Worm (Caenorhabditis elegans) whole organism, mixed stage, embryonic: Measurements from ENCODE around the gene wrm-1.

Source experiments
- M03D4.4 ChIP-seq: sonication (generic microtip); optimal IDR thresholded peaks from 2 replicates; lab custom pipeline; 2017; ENCODE audit warnings: mild to moderate bottlenecking, missing genetic modification characterization, missing compliant biosample characterization
- bed-3 ChIP-seq: fragments of 200-800 bp; sonication (Bioruptor generic); optimal IDR thresholded peaks from 3 replicates; lab custom pipeline; 2018; ENCODE audit warnings: mild to moderate bottlenecking, missing genetic modification characterization, moderate library complexity, missing compliant biosample characterization
- ceh-39 ChIP-seq: fragments of 150-350 bp; optimal IDR thresholded peaks from 2 replicates; lab custom pipeline; 2014; ENCODE audit warnings: missing biosample characterization, missing genetic modification characterization
- ceh-43 ChIP-seq: fragments of 200-800 bp; sonication (Bioruptor generic); optimal IDR thresholded peaks from 2 replicates; lab custom pipeline; 2018; ENCODE audit warnings: mild to moderate bottlenecking, missing genetic modification characterization, moderate library complexity, missing compliant biosample characterization
- ceh-83 ChIP-seq: fragments of 200-800 bp; sonication (Bioruptor generic); optimal IDR thresholded peaks from 2 replicates; lab custom pipeline; 2018; ENCODE audit warnings: mild to moderate bottlenecking, missing genetic modification characterization, missing compliant biosample characterization
- ces-1 ChIP-seq: fragments of 150-350 bp; optimal IDR thresholded peaks from 2 replicates; lab custom pipeline; 2014; ENCODE audit warnings: missing biosample characterization, missing genetic modification reagents, missing genetic modification characterization
- cnd-1 ChIP-seq: fragments of 200-800 bp; sonication (Bioruptor generic); optimal IDR thresholded peaks from 2 replicates; lab custom pipeline; 2018; ENCODE audit warnings: mild to moderate bottlenecking, missing genetic modification characterization, missing compliant biosample characterization
- drap-1 ChIP-seq: fragments of 200-800 bp; sonication (Bioruptor generic); optimal IDR thresholded peaks from 3 replicates; lab custom pipeline; 2018; ENCODE audit warnings: mild to moderate bottlenecking, missing genetic modification characterization, missing compliant biosample characterization
- elt-1 ChIP-seq: sonication (generic microtip); optimal IDR thresholded peaks from 2 replicates; lab custom pipeline; 2017; ENCODE audit warnings: missing genetic modification characterization, mild to moderate bottlenecking, missing compliant biosample characterization, antibody characterized with exemption, moderate library complexity, borderline replicate concordance; ENCODE audit not compliant: insufficient read depth
- flh-1 ChIP-seq: fragments of 200-800 bp; sonication (Bioruptor generic); optimal IDR thresholded peaks from 2 replicates; lab custom pipeline; 2018; ENCODE audit warnings: mild to moderate bottlenecking, missing genetic modification characterization, moderate library complexity, missing compliant biosample characterization
- ham-2 ChIP-seq: fragments of 200-800 bp; sonication (Bioruptor generic); optimal IDR thresholded peaks from 2 replicates; lab custom pipeline; 2018; ENCODE audit warnings: mild to moderate bottlenecking, missing genetic modification characterization, missing compliant biosample characterization
- hlh-1 ChIP-seq: fragments of 150-350 bp; optimal IDR thresholded peaks from 2 replicates; lab custom pipeline; 2014; ENCODE audit warnings: missing biosample characterization, missing genetic modification reagents, missing genetic modification characterization
- lin-13 ChIP-seq: fragments of 150-350 bp; optimal IDR thresholded peaks from 2 replicates; lab custom pipeline; 2014; ENCODE audit warnings: missing biosample characterization, missing genetic modification characterization
- lin-32 ChIP-seq: fragments of 200-800 bp; sonication (Bioruptor generic); optimal IDR thresholded peaks from 2 replicates; lab custom pipeline; 2018; ENCODE audit warnings: mild to moderate bottlenecking, missing genetic modification characterization, missing compliant biosample characterization
- lsy-2 ChIP-seq: fragments of 150-350 bp; optimal IDR thresholded peaks from 2 replicates; lab custom pipeline; 2014; ENCODE audit warnings: missing biosample characterization, missing genetic modification characterization
- mab-5 ChIP-seq: fragments of 150-350 bp; optimal IDR thresholded peaks from 2 replicates; lab custom pipeline; 2014; ENCODE audit warnings: missing biosample characterization, missing genetic modification characterization
- mep-1 ChIP-seq: fragments of 150-350 bp; optimal IDR thresholded peaks from 2 replicates; lab custom pipeline; 2017; ENCODE audit warnings: missing biosample characterization, missing genetic modification reagents, missing genetic modification characterization, inconsistent platforms
- nhr-12 ChIP-seq: fragments of 150-350 bp; optimal IDR thresholded peaks from 2 replicates; lab custom pipeline; 2014; ENCODE audit warnings: missing biosample characterization, missing genetic modification characterization
- nhr-2 ChIP-seq: fragments of 150-350 bp; optimal IDR thresholded peaks from 2 replicates; lab custom pipeline; 2014; ENCODE audit warnings: missing biosample characterization, missing genetic modification characterization
- nhr-28 ChIP-seq: fragments of 150-350 bp; optimal IDR thresholded peaks from 2 replicates; lab custom pipeline; 2014; ENCODE audit warnings: missing biosample characterization, missing genetic modification characterization
- nhr-76 ChIP-seq: sonication (generic microtip); optimal IDR thresholded peaks from 2 replicates; lab custom pipeline; 2017; ENCODE audit warnings: missing biosample characterization, missing genetic modification characterization
- pha-4 ChIP-seq: fragments of 150-350 bp; optimal IDR thresholded peaks from 2 replicates; lab custom pipeline; 2018; ENCODE audit warnings: missing biosample characterization, missing genetic modification reagents, missing genetic modification characterization
- snpc-4 ChIP-seq: fragments of 150-350 bp; optimal IDR thresholded peaks from 2 replicates; lab custom pipeline; 2014; ENCODE audit warnings: missing biosample characterization, missing genetic modification characterization
- sptf-1 ChIP-seq: sonication (generic microtip); optimal IDR thresholded peaks from 2 replicates; lab custom pipeline; 2017; ENCODE audit warnings: mild to moderate bottlenecking, missing genetic modification characterization, moderate library complexity, missing compliant biosample characterization
- tbx-8 ChIP-seq: fragments of 200-800 bp; sonication (Bioruptor generic); optimal IDR thresholded peaks from 2 replicates; lab custom pipeline; 2018; ENCODE audit warnings: mild to moderate bottlenecking, missing genetic modification characterization, moderate library complexity, missing compliant biosample characterization
- unc-120 ChIP-seq: sonication (generic microtip); optimal IDR thresholded peaks from 2 replicates; lab custom pipeline; 2017; ENCODE audit warnings: missing genetic modification characterization, missing compliant biosample characterization; ENCODE audit not compliant: poor library complexity, severe bottlenecking
- unc-39 ChIP-seq: fragments of 150-350 bp; optimal IDR thresholded peaks from 2 replicates; lab custom pipeline; 2014; ENCODE audit warnings: missing biosample characterization, missing genetic modification characterization
- unc-62 ChIP-seq: fragments of 150-350 bp; optimal IDR thresholded peaks from 2 replicates; lab custom pipeline; 2014; ENCODE audit warnings: missing biosample characterization, missing genetic modification reagents, missing genetic modification characterization
- zip-8 ChIP-seq: fragments of 150-350 bp; optimal IDR thresholded peaks from 2 replicates; lab custom pipeline; 2014; ENCODE audit warnings: missing biosample characterization, missing genetic modification characterization
- ztf-11 ChIP-seq: fragments of 150-350 bp; optimal IDR thresholded peaks from 2 replicates; lab custom pipeline; 2014; ENCODE audit warnings: missing biosample characterization, missing genetic modification characterization

wrm-1 gene

ce11 chrIII:5719105-5719831 lies 3.4 kb upstream of the wrm-1 start:
- TF ChIP-seq drap-1 (GFP tag; lab: Kevin White, UChicago) (no peak), nhr-2 (tag; lab: Kevin White, UChicago) (peak; percentile 54), zip-8 (tag; lab: Kevin White, UChicago) (peak; percentile 90), sptf-1 (tag; lab: Kevin White, UChicago) (no peak), cnd-1 (tag; lab: Kevin White, UChicago) (peak; percentile 3), lin-32 (GFP tag; lab: Kevin White, UChicago) (peak; percentile 3), unc-120 (tag; lab: Kevin White, UChicago) (no peak), ces-1 (peak; percentile 42)

ce11 chrIII:5719832-5720194 lies 2.8 kb upstream of the wrm-1 start:
- TF ChIP-seq unc-39 (no peak), cnd-1 (tag; lab: Kevin White, UChicago) (no peak), snpc-4 (tag; lab: Kevin White, UChicago) (no peak), ces-1 (no peak), pha-4 (tag; lab: Kevin White, UChicago) (no peak), elt-1 (tag; lab: Kevin White, UChicago) (no peak), ceh-43 (GFP tag; lab: Kevin White, UChicago) (no peak), tbx-8 (no peak), lsy-2 (tag; lab: Kevin White, UChicago) (no peak), mep-1 (tag; lab: Kevin White, UChicago) (no peak), lin-13 (tag; lab: Kevin White, UChicago) (no peak), nhr-12 (no peak), mab-5 (tag; lab: Kevin White, UChicago) (no peak), M03D4.4 (no peak), nhr-2 (tag; lab: Kevin White, UChicago) (no peak), drap-1 (GFP tag; lab: Kevin White, UChicago) (no peak), flh-1 (no peak), ham-2 (no peak)

- TF ChIP-seq lin-13 (tag; lab: Kevin White, UChicago) (no peak), bed-3 (no peak), M03D4.4 (peak; percentile 15), nhr-28 (tag; lab: Kevin White, UChicago) (no peak), ceh-43 (GFP tag; lab: Kevin White, UChicago) (no peak), snpc-4 (tag; lab: Kevin White, UChicago) (no peak), tbx-8 (no peak), zip-8 (tag; lab: Kevin White, UChicago) (peak; percentile 41), hlh-1 (tag; lab: Kevin White, UChicago) (peak; percentile 15), ces-1 (peak; percentile 99), ceh-39 (no peak), lin-32 (GFP tag; lab: Kevin White, UChicago) (peak; percentile 73), unc-120 (tag; lab: Kevin White, UChicago) (no peak), ztf-11 (tag; lab: Kevin White, UChicago) (peak; percentile 0), nhr-2 (tag; lab: Kevin White, UChicago) (peak; percentile 59), nhr-76 (tag; lab: Kevin White, UChicago) (no peak), pha-4 (tag; lab: Kevin White, UChicago) (no peak), cnd-1 (tag; lab: Kevin White, UChicago) (peak; percentile 37)
Observed at ce11 chrIII:5720266-5721019, 2.2 kb upstream of the wrm-1 start.

- TF ChIP-seq ces-1 (peak; percentile 45), unc-62 (peak; percentile 75), M03D4.4 (no peak), mab-5 (tag; lab: Kevin White, UChicago) (no peak), ceh-83 (GFP tag; lab: Kevin White, UChicago) (no peak), hlh-1 (tag; lab: Kevin White, UChicago) (no peak)
Observed at ce11 chrIII:5721488-5721887, 1.2 kb upstream of the wrm-1 start.
